Worm (Caenorhabditis elegans) whole organism, late embryonic: ENCODE measurements around the gene flp-7.
A peak's percentile ranks its signal among the peaks of the same experiment; 100 is the strongest.

Experiments used
- C08G9.2 ChIP-seq: sonication (generic microtip); optimal IDR thresholded peaks from 2 replicates; lab custom pipeline; 2016; ENCODE audit warnings: mild to moderate bottlenecking, missing genetic modification characterization, moderate library complexity, missing compliant biosample characterization
- C38D4.7 ChIP-seq: fragments of 200-800 bp; sonication (Bioruptor generic); optimal IDR thresholded peaks from 2 replicates; lab custom pipeline; 2018; ENCODE audit warnings: mild to moderate bottlenecking, missing genetic modification characterization, moderate library complexity, missing compliant biosample characterization
- F13H6.1 ChIP-seq: sonication (generic microtip); optimal IDR thresholded peaks from 2 replicates; lab custom pipeline; 2016; ENCODE audit warnings: missing genetic modification characterization, missing compliant biosample characterization
- T23F11.4 ChIP-seq: fragments of 200-800 bp; sonication (Bioruptor generic); optimal IDR thresholded peaks from 2 replicates; lab custom pipeline; 2018; ENCODE audit warnings: mild to moderate bottlenecking, missing genetic modification characterization, missing compliant biosample characterization
- Y22D7AL.16 ChIP-seq: sonication (generic microtip); optimal IDR thresholded peaks from 2 replicates; lab custom pipeline; 2016; ENCODE audit warnings: missing genetic modification characterization, missing compliant biosample characterization
- ahr-1 ChIP-seq: sonication (generic microtip); optimal IDR thresholded peaks from 2 replicates; lab custom pipeline; 2016; ENCODE audit warnings: missing genetic modification characterization, missing compliant biosample characterization
- ceh-14 ChIP-seq: sonication (generic microtip); optimal IDR thresholded peaks from 2 replicates; lab custom pipeline; 2016; ENCODE audit warnings: missing genotype, missing genetic modification characterization, missing compliant biosample characterization
- ceh-2 ChIP-seq: sonication (generic microtip); optimal IDR thresholded peaks from 2 replicates; lab custom pipeline; 2016; ENCODE audit warnings: missing genotype, missing genetic modification characterization, missing compliant biosample characterization
- ceh-24 ChIP-seq: sonication (generic microtip); optimal IDR thresholded peaks from 2 replicates; lab custom pipeline; 2016; ENCODE audit warnings: mild to moderate bottlenecking, missing genetic modification characterization, missing compliant biosample characterization
- ceh-30 ChIP-seq: fragments of 150-350 bp; optimal IDR thresholded peaks from 2 replicates; lab custom pipeline; 2014; ENCODE audit warnings: missing biosample characterization, missing genetic modification characterization
- ceh-31 ChIP-seq: sonication (generic microtip); optimal IDR thresholded peaks from 2 replicates; lab custom pipeline; 2016; ENCODE audit warnings: missing genetic modification characterization, missing compliant biosample characterization
- ceh-45 ChIP-seq: fragments of 200-800 bp; sonication (Bioruptor generic); IDR thresholded peaks from 2 replicates; pipeline ENCODE4 v1.3.6; 2022; ENCODE audit warnings: missing genetic modification reagents, missing genetic modification characterization, missing compliant biosample characterization
- ceh-6 ChIP-seq: fragments of 200-800 bp; sonication (Bioruptor generic); optimal IDR thresholded peaks from 2 replicates; lab custom pipeline; 2018; ENCODE audit warnings: mild to moderate bottlenecking, missing genetic modification characterization, missing compliant biosample characterization
- ceh-9 ChIP-seq: sonication (generic microtip); optimal IDR thresholded peaks from 2 replicates; lab custom pipeline; 2016; ENCODE audit warnings: mild to moderate bottlenecking, missing genetic modification characterization, inconsistent platforms, missing compliant biosample characterization
- che-1 ChIP-seq: sonication (generic microtip); optimal IDR thresholded peaks from 2 replicates; lab custom pipeline; 2016; ENCODE audit warnings: mild to moderate bottlenecking, missing genetic modification characterization, missing compliant biosample characterization
- dmd-4 ChIP-seq: sonication (generic microtip); optimal IDR thresholded peaks from 2 replicates; lab custom pipeline; 2016; ENCODE audit warnings: borderline replicate concordance, missing genetic modification characterization, missing compliant biosample characterization
- elt-4 ChIP-seq: sonication (generic microtip); optimal IDR thresholded peaks from 2 replicates; lab custom pipeline; 2016; ENCODE audit warnings: missing genetic modification characterization, missing compliant biosample characterization
- ets-4 ChIP-seq: sonication (generic microtip); optimal IDR thresholded peaks from 2 replicates; lab custom pipeline; 2016; ENCODE audit warnings: missing genetic modification characterization, missing compliant biosample characterization
- fkh-10 ChIP-seq: fragments of 150-350 bp; optimal IDR thresholded peaks from 2 replicates; lab custom pipeline; 2014; ENCODE audit warnings: missing biosample characterization, missing genetic modification reagents, missing genetic modification characterization
- hlh-13 ChIP-seq: fragments of 200-800 bp; sonication (Bioruptor generic); optimal IDR thresholded peaks from 2 replicates; lab custom pipeline; 2018; ENCODE audit warnings: mild to moderate bottlenecking, missing genetic modification characterization, missing compliant biosample characterization
- hlh-15 ChIP-seq: sonication (generic microtip); optimal IDR thresholded peaks from 2 replicates; lab custom pipeline; 2016; ENCODE audit warnings: missing genetic modification characterization, missing compliant biosample characterization
- hlh-30 ChIP-seq: sonication (generic microtip); optimal IDR thresholded peaks from 2 replicates; lab custom pipeline; 2017; ENCODE audit warnings: antibody characterized with exemption, missing genetic modification characterization, missing compliant biosample characterization; ENCODE audit not compliant: insufficient read depth
- hlh-8 ChIP-seq: sonication (generic microtip); optimal IDR thresholded peaks from 2 replicates; lab custom pipeline; 2016; ENCODE audit warnings: missing genotype, missing genetic modification characterization, missing compliant biosample characterization
- lim-6 ChIP-seq: sonication (generic microtip); optimal IDR thresholded peaks from 2 replicates; lab custom pipeline; 2016; ENCODE audit warnings: missing genetic modification characterization, missing compliant biosample characterization
- madf-2 ChIP-seq: sonication (generic microtip); optimal IDR thresholded peaks from 2 replicates; lab custom pipeline; 2017; ENCODE audit warnings: missing genetic modification characterization, missing compliant biosample characterization
- mec-3 ChIP-seq: sonication (generic microtip); optimal IDR thresholded peaks from 2 replicates; lab custom pipeline; 2016; ENCODE audit warnings: borderline replicate concordance, missing genetic modification characterization, missing compliant biosample characterization
- nhr-11 ChIP-seq: fragments of 150-350 bp; optimal IDR thresholded peaks from 2 replicates; lab custom pipeline; 2014; ENCODE audit warnings: missing biosample characterization, missing genetic modification characterization
- nhr-232 ChIP-seq: sonication (generic microtip); optimal IDR thresholded peaks from 2 replicates; lab custom pipeline; 2016; ENCODE audit warnings: missing genetic modification characterization, missing compliant biosample characterization
- npax-4 ChIP-seq: sonication (generic microtip); optimal IDR thresholded peaks from 2 replicates; lab custom pipeline; 2016; ENCODE audit warnings: missing genetic modification characterization, missing compliant biosample characterization
- odd-2 ChIP-seq: sonication (generic microtip); optimal IDR thresholded peaks from 2 replicates; lab custom pipeline; 2017; ENCODE audit warnings: antibody characterized with exemption, mild to moderate bottlenecking, missing genetic modification characterization, missing compliant biosample characterization
- pag-3 ChIP-seq: sonication (generic microtip); optimal IDR thresholded peaks from 2 replicates; lab custom pipeline; 2016; ENCODE audit warnings: missing compliant biosample characterization, missing genetic modification characterization, borderline replicate concordance
- pat-9 ChIP-seq: fragments of 200-800 bp; sonication (Bioruptor generic); optimal IDR thresholded peaks from 2 replicates; lab custom pipeline; 2018; ENCODE audit warnings: mild to moderate bottlenecking, missing genetic modification characterization, moderate library complexity, missing compliant biosample characterization
- pax-1 ChIP-seq: fragments of 150-350 bp; optimal IDR thresholded peaks from 2 replicates; lab custom pipeline; 2014; ENCODE audit warnings: missing biosample characterization, missing genetic modification characterization
- pha-2 ChIP-seq: sonication (generic microtip); optimal IDR thresholded peaks from 2 replicates; lab custom pipeline; 2017; ENCODE audit warnings: mild to moderate bottlenecking, missing genetic modification characterization, missing compliant biosample characterization
- pha-4 ChIP-seq: fragments of 150-350 bp; optimal IDR thresholded peaks from 2 replicates; lab custom pipeline; 2018; ENCODE audit warnings: missing biosample characterization, missing genetic modification reagents, missing genetic modification characterization
- pqm-1 ChIP-seq: sonication (generic microtip); optimal IDR thresholded peaks from 2 replicates; lab custom pipeline; 2016; ENCODE audit warnings: missing genetic modification characterization, missing compliant biosample characterization
- pros-1 ChIP-seq: fragments of 150-350 bp; optimal IDR thresholded peaks from 2 replicates; lab custom pipeline; 2014; ENCODE audit warnings: missing biosample characterization, missing genetic modification reagents, missing genetic modification characterization
- ref-2 ChIP-seq: sonication (generic microtip); optimal IDR thresholded peaks from 2 replicates; lab custom pipeline; 2016; ENCODE audit warnings: missing genetic modification characterization, missing compliant biosample characterization
- sdc-2 ChIP-seq: sonication (generic microtip); optimal IDR thresholded peaks from 2 replicates; lab custom pipeline; 2016; ENCODE audit warnings: missing genotype, missing genetic modification characterization, missing compliant biosample characterization
- sox-2 ChIP-seq: fragments of 200-800 bp; sonication (Bioruptor generic); IDR thresholded peaks from 2 replicates; pipeline ENCODE4 v1.3.6; 2022; ENCODE audit warnings: missing genetic modification reagents, missing genetic modification characterization, missing compliant biosample characterization
- sox-4 ChIP-seq: sonication (generic microtip); optimal IDR thresholded peaks from 2 replicates; lab custom pipeline; 2017; ENCODE audit warnings: mild to moderate bottlenecking, missing genetic modification characterization, inconsistent platforms, missing compliant biosample characterization
- syd-9 ChIP-seq: sonication (generic microtip); optimal IDR thresholded peaks from 2 replicates; lab custom pipeline; 2016; ENCODE audit warnings: mild to moderate bottlenecking, missing genetic modification characterization, moderate library complexity, missing compliant biosample characterization
- tbx-2 ChIP-seq: sonication (generic microtip); optimal IDR thresholded peaks from 2 replicates; lab custom pipeline; 2016; ENCODE audit warnings: missing genetic modification characterization, missing compliant biosample characterization
- ttx-3 ChIP-seq: sonication (generic microtip); optimal IDR thresholded peaks from 2 replicates; lab custom pipeline; 2016; ENCODE audit warnings: missing genetic modification reagents, missing genetic modification characterization, missing compliant biosample characterization
- unc-42 ChIP-seq: sonication (generic microtip); optimal IDR thresholded peaks from 2 replicates; lab custom pipeline; 2016; ENCODE audit warnings: missing genotype, missing genetic modification characterization, missing compliant biosample characterization

Gene flp-7

ce11 chrX:5841060-5841642 lies 44.5 kb upstream of the flp-7 start, which contains the start of gene puf-9 (continued):
- peak; percentile 39 for TF ChIP-seq Y22D7AL.16
- TF ChIP-seq unc-42 (tag; lab: Kevin White, UChicago) = peak; percentile 73
- peak; percentile 70 for TF ChIP-seq sox-2 (GFP tag; lab: Robert Waterston, UW)
- TF ChIP-seq T23F11.4 = no peak
- TF ChIP-seq ceh-24 (tag; lab: Kevin White, UChicago) = no peak
- peak; percentile 63 for TF ChIP-seq dmd-4 (tag; lab: Kevin White, UChicago)
- TF ChIP-seq lim-6 = peak; percentile 52
- TF ChIP-seq ceh-45 (GFP tag; lab: Robert Waterston, UW) = no peak
- TF ChIP-seq hlh-13 (GFP tag; lab: Kevin White, UChicago) = no peak
- peak; percentile 22 for TF ChIP-seq nhr-232 (tag; lab: Kevin White, UChicago)
- peak; percentile 86 for TF ChIP-seq sdc-2 (tag; lab: Kevin White, UChicago)
- peak; percentile 94 for TF ChIP-seq ref-2 (tag; lab: Kevin White, UChicago)
- TF ChIP-seq pros-1 = peak; percentile 69
- no peak for TF ChIP-seq npax-4 (tag; lab: Kevin White, UChicago)
- no peak for TF ChIP-seq pag-3 (tag; lab: Kevin White, UChicago)
- TF ChIP-seq pax-1 (tag; lab: Kevin White, UChicago) = peak; percentile 78
- peak; percentile 95 for TF ChIP-seq ceh-31 (tag; lab: Kevin White, UChicago)
- peak; percentile 72 for TF ChIP-seq ets-4
- TF ChIP-seq syd-9 (tag; lab: Kevin White, UChicago) = peak; percentile 71
- TF ChIP-seq hlh-15 (tag; lab: Kevin White, UChicago) = no peak
- TF ChIP-seq pha-2 (tag; lab: Kevin White, UChicago) = peak; percentile 46
- peak; percentile 86 for TF ChIP-seq hlh-30 (tag; lab: Kevin White, UChicago)
- TF ChIP-seq ceh-30 (tag; lab: Kevin White, UChicago) = no peak
- TF ChIP-seq tbx-2 (tag; lab: Kevin White, UChicago) = peak; percentile 96
- no peak for TF ChIP-seq mec-3 (tag; lab: Kevin White, UChicago)
- no peak for TF ChIP-seq ttx-3 (tag; lab: Kevin White, UChicago)
- no peak for TF ChIP-seq fkh-10 (GFP tag; lab: Kevin White, UChicago)
- TF ChIP-seq che-1 (tag; lab: Kevin White, UChicago) = peak; percentile 25
- TF ChIP-seq pha-4 (tag; lab: Kevin White, UChicago) = no peak
- no peak for TF ChIP-seq ahr-1 (tag; lab: Kevin White, UChicago)
- TF ChIP-seq hlh-8 (tag; lab: Kevin White, UChicago) = peak; percentile 9
- TF ChIP-seq ceh-14 (tag; lab: Kevin White, UChicago) = peak; percentile 48
- no peak for TF ChIP-seq ceh-9 (tag; lab: Kevin White, UChicago)
- TF ChIP-seq ceh-6 (GFP tag; lab: Kevin White, UChicago) = peak; percentile 49
- TF ChIP-seq sox-4 (tag; lab: Kevin White, UChicago) = no peak
- peak; percentile 83 for TF ChIP-seq F13H6.1 (tag; lab: Kevin White, UChicago)
- no peak for TF ChIP-seq elt-4
- peak; percentile 71 for TF ChIP-seq pqm-1 (tag; lab: Kevin White, UChicago)
- peak; percentile 55 for TF ChIP-seq C08G9.2 (tag; lab: Kevin White, UChicago)
- no peak for TF ChIP-seq odd-2 (tag; lab: Kevin White, UChicago)
- no peak for TF ChIP-seq C38D4.7
- TF ChIP-seq nhr-11 = no peak
- peak; percentile 57 for TF ChIP-seq ceh-2 (tag; lab: Kevin White, UChicago)
- TF ChIP-seq pat-9 (tag; lab: Kevin White, UChicago) = peak; percentile 54
- TF ChIP-seq madf-2 (tag; lab: Kevin White, UChicago) = peak; percentile 62
